Fruit fly (Drosophila melanogaster): Measurements from ENCODE around the gene Tie.

DNA sequence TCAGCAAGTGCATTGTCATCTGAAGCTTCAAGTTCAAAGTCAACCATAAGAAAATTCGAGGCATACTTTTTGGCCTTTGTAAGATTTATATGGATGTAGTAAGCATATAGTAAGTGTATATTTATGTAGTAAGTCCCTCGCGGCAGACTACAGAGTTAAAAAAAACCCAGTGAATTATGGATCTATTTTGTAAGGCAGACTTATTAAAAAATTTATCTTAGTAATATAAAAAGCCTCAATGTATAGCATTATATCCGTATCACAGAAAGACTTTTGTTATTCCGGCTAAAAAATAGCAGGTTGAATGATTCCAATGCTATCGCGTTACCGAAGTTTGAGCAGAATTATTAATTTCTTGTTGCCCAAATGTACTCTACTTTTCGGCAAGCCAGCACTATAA, 47.3 kb downstream of the Tie start:
- TF ChIP-seq vfl (GFP tag; optimal IDR thresholded peaks at IDR 0.05) = no peak
- TF ChIP-seq Xrp1 (GFP tag; IDR thresholded peaks at IDR 0.05) = no peak
- TF ChIP-seq pros (GFP tag; optimal IDR thresholded peaks at IDR 0.05) = no peak
- no peak for TF ChIP-seq CG7745 (tag; optimal IDR thresholded peaks at IDR 0.05)

Measured in whole organism, embryonic.